Fruit fly (Drosophila melanogaster) whole organism, adult: ENCODE data around the gene CG11700.

ENCODE experiments used
- CG12768 ChIP-seq: fragments of 200-800 bp; sonication (Bioruptor generic); optimal IDR thresholded peaks from 2 replicates; lab custom pipeline; 2017; ENCODE audit warnings: missing biosample characterization, missing genetic modification characterization, mild to moderate bottlenecking, moderate library complexity, missing genetic modification reagents
- CG14711 ChIP-seq: fragments of 200-800 bp; sonication (Bioruptor generic); optimal IDR thresholded peaks from 2 replicates; lab custom pipeline; 2018; ENCODE audit warnings: missing biosample characterization, mild to moderate bottlenecking, missing genetic modification characterization, moderate library complexity
- CG5204 ChIP-seq: fragments of 200-800 bp; sonication (Bioruptor generic); optimal IDR thresholded peaks from 2 replicates; lab custom pipeline; 2016; ENCODE audit warnings: missing biosample characterization, missing genetic modification characterization
- cic ChIP-seq: fragments of 200-800 bp; sonication (Bioruptor generic); optimal IDR thresholded peaks from 2 replicates; lab custom pipeline; 2017; ENCODE audit warnings: missing biosample characterization, mild to moderate bottlenecking, missing genetic modification characterization, moderate library complexity
- cnc ChIP-seq, 2 experiments: fragments of >200 bp; optimal IDR thresholded peaks; 2 replicates each; lab custom pipeline; 2017
- pad ChIP-seq: fragments of 200-800 bp; sonication (Bioruptor generic); optimal IDR thresholded peaks from 3 replicates; lab custom pipeline; 2017; ENCODE audit warnings: missing biosample characterization, missing genetic modification characterization, mild to moderate bottlenecking, moderate library complexity, missing genetic modification reagents

DNA sequence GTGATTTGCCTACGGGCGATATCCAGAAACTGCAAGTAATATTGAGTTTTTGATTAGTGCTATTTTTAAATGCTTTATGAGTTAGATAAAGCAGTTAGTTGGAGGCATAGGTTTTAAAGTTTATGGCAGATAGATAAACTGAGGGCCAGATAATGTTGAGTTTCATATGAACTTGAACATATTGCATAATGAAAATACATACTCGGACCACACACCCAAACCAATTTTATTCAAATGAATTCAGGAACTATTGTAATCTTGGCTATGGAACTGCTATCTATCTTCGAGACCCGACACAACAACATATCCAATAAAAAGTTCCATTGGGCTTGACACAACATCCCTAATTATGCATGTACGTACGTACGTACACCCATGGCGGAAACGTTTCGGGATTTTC lies 23.7 kb downstream of the CG11700 start:
- TF ChIP-seq CG5204 (GFP tag; lab: Kevin White, UChicago), result no peak
- no peak for TF ChIP-seq CG14711 (tag; lab: Kevin White, UChicago)
- TF ChIP-seq cnc (optimal IDR thresholded peaks at IDR 0.05; lab: Kevin White, UChicago), result no peak
- no peak for TF ChIP-seq cic (GFP tag; lab: Kevin White, UChicago)
- no peak for TF ChIP-seq pad (GFP tag; lab: Kevin White, UChicago)
- TF ChIP-seq CG12768, result no peak
